Worm (Caenorhabditis elegans): ENCODE results near the gene Y71H2B.4.

DNA sequence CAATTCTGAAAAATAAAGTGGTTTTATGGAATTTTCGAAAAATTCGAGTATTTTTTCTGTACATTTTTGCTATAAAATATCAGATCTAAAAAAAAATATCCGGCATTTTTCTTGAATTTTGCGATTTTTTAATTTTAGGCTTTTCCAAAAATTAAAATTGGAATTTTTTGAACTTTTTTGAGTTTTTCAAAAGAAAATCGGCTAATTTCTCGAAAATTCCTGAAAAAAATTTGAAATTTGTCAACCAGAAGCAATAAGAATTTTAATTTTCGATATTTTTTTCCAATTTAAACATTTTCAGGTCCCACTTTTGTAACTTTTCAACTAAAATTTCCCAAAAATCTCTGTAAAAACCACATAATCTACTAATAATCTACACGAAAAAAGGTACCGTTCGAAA lies 15.1 kb upstream of the Y71H2B.4 start, which contains the start of gene Y71H2B.11:
- TF ChIP-seq egl-27 (tag; optimal IDR thresholded peaks at IDR 0.05) (no peak), nhr-25 (tag; optimal IDR thresholded peaks at IDR 0.05) (no peak), unc-62 (GFP tag; optimal IDR thresholded peaks at IDR 0.05) (no peak)
